Fruit fly (Drosophila melanogaster) whole organism, adult: ENCODE results near the gene beta-Spec.

ENCODE experiments used
- CG11617 ChIP-seq: fragments of 200-800 bp; sonication (Bioruptor generic); optimal IDR thresholded peaks from 2 replicates; lab custom pipeline; 2017; ENCODE audit warnings: mild to moderate bottlenecking, missing biosample characterization, missing genetic modification reagents, missing genetic modification characterization
- CG14711 ChIP-seq: fragments of 200-800 bp; sonication (Bioruptor generic); optimal IDR thresholded peaks from 2 replicates; lab custom pipeline; 2018; ENCODE audit warnings: missing biosample characterization, mild to moderate bottlenecking, missing genetic modification characterization, moderate library complexity
- CG1620 ChIP-seq: fragments of 200-800 bp; sonication (Bioruptor generic); optimal IDR thresholded peaks from 2 replicates; lab custom pipeline; 2016; ENCODE audit warnings: missing biosample characterization, missing genetic modification characterization
- CG33017 ChIP-seq: fragments of 200-800 bp; sonication (Bioruptor generic); optimal IDR thresholded peaks from 2 replicates; lab custom pipeline; 2018; ENCODE audit warnings: missing biosample characterization, mild to moderate bottlenecking, missing genetic modification characterization, moderate library complexity
- Clk ChIP-seq: fragments of 200-800 bp; sonication (Bioruptor generic); optimal IDR thresholded peaks from 2 replicates; lab custom pipeline; 2017; ENCODE audit warnings: missing biosample characterization, missing genetic modification characterization
- Crg-1 ChIP-seq: fragments of 200-800 bp; sonication (Bioruptor generic); optimal IDR thresholded peaks from 2 replicates; lab custom pipeline; 2016; ENCODE audit warnings: missing biosample characterization, missing genetic modification characterization
- Hr96 ChIP-seq: fragments of 200-800 bp; sonication (Bioruptor generic); optimal IDR thresholded peaks from 2 replicates; lab custom pipeline; 2016; ENCODE audit warnings: missing biosample characterization, missing genetic modification characterization
- Mnt ChIP-seq: fragments of 200-800 bp; sonication (Bioruptor generic); optimal IDR thresholded peaks from 2 replicates; lab custom pipeline; 2016; ENCODE audit warnings: missing biosample characterization, mild to moderate bottlenecking, missing genetic modification characterization
- cic ChIP-seq: fragments of 200-800 bp; sonication (Bioruptor generic); optimal IDR thresholded peaks from 2 replicates; lab custom pipeline; 2017; ENCODE audit warnings: missing biosample characterization, mild to moderate bottlenecking, missing genetic modification characterization, moderate library complexity
- cnc ChIP-seq, 2 experiments: fragments of >200 bp; optimal IDR thresholded peaks; 2 replicates each; lab custom pipeline; 2017
- kay ChIP-seq: fragments of 200-800 bp; sonication (Bioruptor generic); peaks from one replicate; lab custom pipeline; 2016; ENCODE audit warnings: missing biosample characterization, missing genetic modification characterization, borderline replicate concordance
- toe ChIP-seq: fragments of 200-800 bp; sonication (Bioruptor generic); optimal IDR thresholded peaks from 2 replicates; lab custom pipeline; 2016; ENCODE audit warnings: missing biosample characterization, missing genetic modification characterization

- no peak for TF ChIP-seq Hr96 (GFP tag; lab: Kevin White, UChicago)
- TF ChIP-seq CG11617 (GFP tag; lab: Kevin White, UChicago) = no peak
- TF ChIP-seq Crg-1 (GFP tag; lab: Kevin White, UChicago) = no peak
- no peak for TF ChIP-seq CG1620 (GFP tag; lab: Kevin White, UChicago)
- no peak for TF ChIP-seq CG33017 (tag; lab: Kevin White, UChicago)
- TF ChIP-seq toe = no peak
- no peak for TF ChIP-seq Mnt (GFP tag; lab: Kevin White, UChicago)
- TF ChIP-seq cnc (optimal IDR thresholded peaks at IDR 0.05; lab: Kevin White, UChicago) = no peak
- TF ChIP-seq cic = no peak
- TF ChIP-seq CG14711 (tag; lab: Kevin White, UChicago) = no peak
- no peak for TF ChIP-seq kay (GFP tag; lab: Kevin White, UChicago)
- no peak for TF ChIP-seq Clk (GFP tag; lab: Kevin White, UChicago)
These were observed 40.1 kb downstream of the beta-Spec start for dm6 chrX:17697266-17697665.
